Fruit fly (Drosophila melanogaster) whole organism: Measurements from ENCODE around the gene CG16736.

Experiments used
- CG8478 ChIP-seq: fragments of >200 bp; optimal IDR thresholded peaks from 2 replicates; lab custom pipeline; 2018; ENCODE audit warnings: inconsistent platforms
- Dll ChIP-seq: fragments of >200 bp; optimal IDR thresholded peaks from 2 replicates; lab custom pipeline; 2017
- EcR ChIP-seq, 2 experiments: fragments of >200 bp; optimal IDR thresholded peaks; 2 replicates each; lab custom pipeline; 2017; ENCODE audit warnings: missing biosample characterization in 2 of 2, missing genetic modification characterization in 2 of 2, missing genetic modification reagents in 2 of 2
- pan ChIP-seq: fragments of >200 bp; optimal IDR thresholded peaks from 2 replicates; lab custom pipeline; 2017
- psq ChIP-seq: fragments of >200 bp; optimal IDR thresholded peaks from 2 replicates; lab custom pipeline; 2017
- usp ChIP-seq: fragments of >200 bp; optimal IDR thresholded peaks from 2 replicates; lab custom pipeline; 2017; ENCODE audit warnings: missing biosample characterization, missing genetic modification characterization, mixed read lengths

The CG16736 gene

DNA sequence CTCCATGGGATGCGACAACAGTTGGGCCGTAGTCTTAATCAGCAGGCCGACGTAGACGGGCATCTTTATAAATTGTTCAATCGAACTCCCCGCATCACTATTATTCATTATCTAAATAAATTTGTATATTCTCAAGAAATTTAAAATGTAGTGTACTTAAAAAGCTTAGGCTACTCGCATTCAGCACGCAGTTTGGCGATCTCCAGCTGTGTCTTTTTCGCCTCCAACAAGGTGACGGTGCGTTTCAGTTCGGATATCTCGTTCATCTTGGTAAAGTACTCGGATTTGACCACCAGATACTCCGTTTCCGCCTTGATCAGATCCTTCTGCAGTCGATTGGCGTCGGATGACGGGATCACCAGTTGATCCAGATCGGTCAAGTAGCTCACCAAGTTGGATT lies at the start of gene CG16736:
CG16736 (minus strand) TSS at position 101 of the 400 bp plus-strand sequence.
- TF ChIP-seq EcR (GFP tag; optimal IDR thresholded peaks at IDR 0.05; lab: Kevin White, UChicago): no peak
- no peak for TF ChIP-seq usp (GFP tag; lab: Kevin White, UChicago)
- TF ChIP-seq psq (lab: Kevin White, UChicago): no peak
- no peak for TF ChIP-seq pan (lab: Kevin White, UChicago)
- TF ChIP-seq Dll: no peak
- no peak for TF ChIP-seq CG8478

DNA sequence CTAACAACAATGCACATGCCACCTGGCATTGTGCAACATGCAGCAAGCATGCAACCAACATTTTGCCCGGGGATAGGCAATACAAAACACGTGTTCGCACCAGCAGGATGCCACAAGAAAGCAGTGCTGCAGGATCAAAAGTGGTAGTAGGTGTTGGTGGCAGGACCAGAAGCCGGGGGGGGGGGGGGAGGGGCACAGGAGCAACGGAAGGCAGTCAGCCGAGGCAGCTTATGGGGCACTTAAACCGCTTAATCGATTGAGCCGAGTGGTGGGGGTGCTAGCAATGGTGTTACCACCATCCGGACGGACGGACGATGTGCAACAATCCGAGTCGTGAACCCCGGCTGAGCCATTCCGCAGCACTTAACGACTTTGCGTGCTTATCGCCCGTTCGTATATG lies 39.6 kb upstream of the CG16736 start:
- TF ChIP-seq Dll: no peak
- no peak for TF ChIP-seq usp (GFP tag; lab: Kevin White, UChicago)
- TF ChIP-seq psq (lab: Kevin White, UChicago): no peak
- no peak for TF ChIP-seq EcR (GFP tag; optimal IDR thresholded peaks at IDR 0.05; lab: Kevin White, UChicago)
- TF ChIP-seq CG8478: no peak
- TF ChIP-seq pan (lab: Kevin White, UChicago): no peak

DNA sequence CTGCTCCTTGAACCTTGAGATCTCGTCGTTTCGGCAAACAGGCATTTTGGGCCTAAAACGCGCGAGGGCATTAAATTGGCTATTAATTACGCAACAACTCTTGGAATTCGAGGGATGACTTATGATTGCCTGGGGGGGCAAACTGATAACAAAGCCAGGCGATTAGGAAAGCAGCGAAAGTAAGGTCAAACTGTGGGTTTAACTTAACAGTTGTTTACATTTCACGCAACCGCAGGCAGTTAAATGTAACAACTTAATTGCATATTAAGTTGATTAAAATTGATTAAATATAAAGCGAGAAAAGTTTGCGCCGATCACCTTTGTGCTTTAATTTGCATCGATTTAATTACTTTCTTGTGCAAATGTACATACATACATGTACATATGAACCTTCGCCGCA lies 30.2 kb upstream of the CG16736 start:
- TF ChIP-seq Dll (no peak), pan (lab: Kevin White, UChicago) (no peak), psq (lab: Kevin White, UChicago) (no peak), usp (GFP tag; lab: Kevin White, UChicago) (no peak), EcR (GFP tag; optimal IDR thresholded peaks at IDR 0.05; lab: Kevin White, UChicago) (no peak)

DNA sequence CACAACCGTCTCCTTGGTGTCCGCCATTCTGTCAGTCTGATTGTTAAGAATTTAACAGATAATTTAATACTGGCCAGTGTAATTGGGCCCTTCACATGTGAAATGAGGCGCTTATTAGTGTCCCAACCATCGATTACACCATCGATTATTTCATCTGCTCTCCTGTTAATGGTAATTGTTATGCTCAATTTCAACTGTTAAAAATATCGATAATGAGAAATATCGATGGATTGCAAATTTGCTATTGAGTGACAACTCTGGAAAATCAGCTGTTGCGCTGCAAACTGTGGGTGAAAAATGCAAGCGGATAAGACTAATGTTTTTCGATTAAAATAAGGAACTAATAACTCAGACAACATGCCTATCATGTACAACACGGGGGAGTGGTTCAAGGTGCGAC lies 9.2 kb upstream of the CG16736 start, which contains the start of the genes TrpRS and Vps16A:
TrpRS (minus strand) TSS at position 140 of the 400 bp plus-strand sequence.
Vps16A (plus strand) TSS at position 255 of the 400 bp plus-strand sequence.
- TF ChIP-seq pan (lab: Kevin White, UChicago): no peak
- no peak for TF ChIP-seq EcR (GFP tag; optimal IDR thresholded peaks at IDR 0.05; lab: Kevin White, UChicago)
- TF ChIP-seq CG8478: no peak
- no peak for TF ChIP-seq usp (GFP tag; lab: Kevin White, UChicago)
- TF ChIP-seq Dll: no peak
- TF ChIP-seq psq (lab: Kevin White, UChicago): no peak

DNA sequence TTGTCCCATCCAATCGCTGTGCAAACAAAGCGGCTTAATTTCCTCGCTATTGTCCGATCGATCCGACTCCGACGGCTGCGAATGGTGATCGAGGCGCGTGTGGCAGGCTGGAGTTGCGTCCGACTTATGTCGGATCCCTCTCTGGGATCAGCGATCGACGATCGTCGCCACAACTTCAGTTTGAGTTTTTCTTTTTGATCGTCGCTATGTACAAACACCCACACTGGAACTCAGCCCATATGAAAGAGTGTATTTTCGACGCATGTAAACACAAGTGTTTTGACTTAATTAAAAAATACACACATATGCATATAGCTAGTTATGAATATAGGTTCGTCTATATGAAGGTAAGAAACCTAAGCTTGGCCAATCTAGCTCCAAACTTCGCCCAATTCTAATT lies 6.5 kb upstream of the CG16736 start, which contains the start of gene sage:
sage (minus strand) TSS at position 101 of the 400 bp plus-strand sequence.
- TF ChIP-seq pan (lab: Kevin White, UChicago): no peak
- TF ChIP-seq Dll: no peak
- no peak for TF ChIP-seq CG8478
- no peak for TF ChIP-seq usp (GFP tag; lab: Kevin White, UChicago)
- no peak for TF ChIP-seq EcR (GFP tag; optimal IDR thresholded peaks at IDR 0.05; lab: Kevin White, UChicago)
- no peak for TF ChIP-seq psq (lab: Kevin White, UChicago)

DNA sequence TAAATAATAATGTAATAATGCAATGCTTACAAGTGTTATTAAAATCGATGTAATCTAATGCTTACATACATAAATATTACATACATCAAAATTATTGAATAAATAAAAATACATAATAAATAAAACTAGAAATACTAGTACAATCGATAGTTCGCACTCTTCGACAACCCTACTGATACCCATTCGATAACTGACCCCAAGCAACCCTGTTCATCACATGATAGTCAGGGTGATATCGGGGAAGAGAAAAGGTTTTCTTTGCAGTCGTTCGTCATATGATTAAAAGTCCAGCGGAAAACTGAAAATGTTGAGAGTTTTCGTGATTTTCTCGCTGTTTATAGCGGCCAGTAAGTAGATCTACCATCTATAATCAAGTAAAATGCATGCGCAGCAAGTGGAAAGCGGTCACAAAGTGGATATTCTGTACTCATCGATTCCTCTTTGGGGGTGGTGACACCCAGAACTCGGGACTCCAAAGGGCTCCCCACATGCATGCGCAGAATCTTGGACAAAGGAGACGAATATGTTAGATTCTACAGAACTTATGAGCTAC lies 3.0 kb upstream of the CG16736 start, which contains the start of gene ATP6AP2:
ATP6AP2 (plus strand) TSS at position 218 of the 553 bp plus-strand sequence.
- TF ChIP-seq psq (lab: Kevin White, UChicago): no peak
- no peak for TF ChIP-seq CG8478
- no peak for TF ChIP-seq EcR (GFP tag; optimal IDR thresholded peaks at IDR 0.05; lab: Kevin White, UChicago)
- TF ChIP-seq pan (lab: Kevin White, UChicago): no peak
- no peak for TF ChIP-seq Dll
- no peak for TF ChIP-seq usp (GFP tag; lab: Kevin White, UChicago)

DNA sequence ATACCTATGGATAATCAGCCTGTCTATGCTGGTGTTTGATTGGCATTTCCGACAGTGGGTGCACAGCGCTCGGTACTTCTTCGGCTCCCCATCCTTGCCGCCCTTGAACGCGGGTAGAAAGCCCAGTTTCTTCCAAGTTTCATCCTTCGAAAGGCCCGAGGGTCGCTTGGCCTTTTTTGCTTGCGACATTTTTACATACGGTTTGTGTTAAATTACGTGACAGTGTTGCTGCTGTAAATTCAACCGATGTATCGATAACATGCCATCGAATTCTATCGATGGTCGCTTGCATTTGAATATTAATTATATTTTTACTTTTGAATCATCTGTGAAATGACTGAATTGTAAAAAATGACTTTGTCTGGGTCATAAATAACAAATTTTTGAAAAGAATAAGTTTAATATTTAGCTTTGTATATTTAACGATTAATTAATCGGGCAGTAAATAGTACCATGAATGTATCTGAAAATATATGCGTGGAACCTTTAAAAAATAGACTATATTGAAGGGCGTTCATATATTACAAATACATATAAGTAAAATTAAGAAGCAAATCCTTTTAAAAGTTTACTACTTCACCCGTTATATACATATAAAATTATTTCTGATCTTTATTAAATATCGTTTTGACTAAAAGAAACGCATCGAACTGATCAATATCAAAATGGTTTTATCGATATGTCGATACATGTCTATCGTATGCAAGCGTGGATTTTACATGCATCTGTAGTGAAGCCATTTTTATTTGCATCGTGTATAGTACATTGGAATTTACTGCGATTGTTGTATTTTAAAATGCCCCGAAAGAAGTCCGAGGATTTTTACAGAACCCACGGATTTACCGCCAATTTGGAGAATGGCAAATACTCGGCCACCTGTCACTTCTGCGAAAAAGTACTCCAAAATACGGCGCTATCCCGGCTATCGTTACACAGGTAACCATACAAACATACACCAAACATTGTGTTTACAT lies 1.0 kb upstream of the CG16736 start, which contains the start of the genes Ibf2 and Ibf1:
Ibf2 (minus strand) TSS at position 250 of the 974 bp plus-strand sequence.
Ibf1 (plus strand) TSS at position 713 of the 974 bp plus-strand sequence.
- TF ChIP-seq Dll: no peak
- TF ChIP-seq CG8478: no peak
- no peak for TF ChIP-seq usp (GFP tag; lab: Kevin White, UChicago)
- TF ChIP-seq pan (lab: Kevin White, UChicago): no peak
- no peak for TF ChIP-seq EcR (GFP tag; optimal IDR thresholded peaks at IDR 0.05; lab: Kevin White, UChicago)
- no peak for TF ChIP-seq psq (lab: Kevin White, UChicago)

DNA sequence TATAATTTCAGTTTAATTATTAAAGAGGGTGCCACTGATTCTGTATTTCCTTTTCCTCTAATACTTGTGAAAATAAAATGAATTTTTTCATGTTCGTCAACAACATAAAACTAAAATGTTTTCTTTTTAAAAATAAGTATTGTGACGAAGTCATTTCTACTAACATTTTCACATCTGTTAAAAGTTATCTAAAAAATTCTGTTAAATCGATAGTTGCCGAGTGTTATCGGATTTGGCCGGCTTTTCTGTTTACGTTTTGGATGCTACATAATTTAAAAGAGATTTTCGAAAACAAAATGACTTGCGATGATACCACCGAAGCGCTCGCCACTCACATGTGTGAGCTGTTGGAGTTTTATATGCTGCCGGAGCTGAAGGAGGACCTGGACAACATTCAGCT lies 2.7 kb downstream of the CG16736 start, which contains the start of gene CG16734:
CG16734 (plus strand) TSS at position 255 of the 400 bp plus-strand sequence.
- TF ChIP-seq psq (lab: Kevin White, UChicago) (no peak), usp (GFP tag; lab: Kevin White, UChicago) (no peak), EcR (GFP tag; optimal IDR thresholded peaks at IDR 0.05; lab: Kevin White, UChicago) (no peak), CG8478 (no peak), pan (lab: Kevin White, UChicago) (no peak), Dll (no peak)

DNA sequence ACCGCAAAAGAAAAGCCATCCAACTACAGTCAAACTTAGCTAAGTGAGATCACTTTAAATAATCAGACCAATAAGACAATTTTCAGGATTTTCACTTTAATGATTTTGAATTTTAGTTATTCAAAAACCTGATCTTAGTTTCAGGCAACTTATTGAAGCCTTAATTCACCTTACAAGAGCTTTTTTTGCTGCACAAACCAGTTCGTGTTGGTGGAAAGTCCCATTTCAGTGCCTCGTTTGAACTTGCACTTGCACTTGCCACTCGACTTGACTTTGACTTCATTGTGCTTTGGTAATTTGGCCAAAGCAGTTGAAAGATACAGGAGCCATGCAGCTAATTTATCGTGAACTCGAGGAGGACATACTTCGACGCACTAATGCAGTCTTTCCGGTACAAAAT lies 6.0 kb downstream of the CG16736 start, which contains the start of gene St2:
St2 (plus strand) TSS at position 301 of the 400 bp plus-strand sequence.
- TF ChIP-seq EcR (GFP tag; optimal IDR thresholded peaks at IDR 0.05; lab: Kevin White, UChicago): no peak
- TF ChIP-seq usp (GFP tag; lab: Kevin White, UChicago): no peak
- no peak for TF ChIP-seq Dll
- no peak for TF ChIP-seq psq (lab: Kevin White, UChicago)
- TF ChIP-seq CG8478: no peak
- no peak for TF ChIP-seq pan (lab: Kevin White, UChicago)

DNA sequence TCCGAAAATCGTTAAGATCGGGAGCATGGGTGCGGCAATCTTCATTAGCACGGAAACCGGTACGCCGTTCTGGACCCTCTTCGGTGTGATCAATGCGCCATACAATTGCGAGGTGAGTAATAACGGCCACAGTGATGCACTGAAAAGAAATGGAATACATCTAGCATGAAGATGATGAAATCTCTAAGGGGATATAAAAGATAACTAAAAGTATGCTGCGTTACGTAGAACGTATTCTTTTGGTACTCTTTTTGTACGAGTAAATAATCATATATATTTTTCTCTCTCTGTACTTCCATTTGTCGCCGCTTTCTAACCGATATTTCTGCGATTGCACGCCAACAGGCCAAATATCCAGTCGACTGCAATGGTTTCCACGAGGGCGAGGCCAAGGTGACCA lies 6.6 kb downstream of the CG16736 start:
- TF ChIP-seq usp (GFP tag; lab: Kevin White, UChicago) (no peak), pan (lab: Kevin White, UChicago) (no peak), Dll (no peak), psq (lab: Kevin White, UChicago) (no peak)

DNA sequence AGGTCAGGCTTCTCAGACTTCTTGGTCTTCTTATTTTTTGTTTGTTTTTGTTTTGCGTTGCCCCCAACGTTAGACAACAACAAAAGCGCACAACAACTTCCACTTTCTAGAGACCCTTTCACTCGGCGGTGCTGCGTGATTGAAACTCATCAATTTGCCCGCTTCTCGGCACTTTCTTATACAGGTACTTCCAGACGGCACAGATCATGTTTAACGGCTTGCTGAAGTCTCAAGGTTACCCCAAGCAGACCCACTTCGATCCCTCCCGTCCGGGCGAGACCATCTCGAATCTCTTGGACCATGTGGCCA lies 7.8 kb downstream of the CG16736 start:
- no peak for TF ChIP-seq psq (lab: Kevin White, UChicago)
- no peak for TF ChIP-seq pan (lab: Kevin White, UChicago)
- TF ChIP-seq usp (GFP tag; lab: Kevin White, UChicago): no peak
- no peak for TF ChIP-seq EcR (GFP tag; optimal IDR thresholded peaks at IDR 0.05; lab: Kevin White, UChicago)
- TF ChIP-seq CG8478: no peak
- TF ChIP-seq Dll: no peak
